Fruit fly (Drosophila melanogaster) whole organism, embryonic: Measurements from ENCODE around the gene teq.

Experiments used
- Abd-B ChIP-seq: fragments of 200-800 bp; sonication (Bioruptor generic); optimal IDR thresholded peaks from 2 replicates; lab custom pipeline; 2018; ENCODE audit warnings: missing biosample characterization, mild to moderate bottlenecking, missing genetic modification characterization, moderate library complexity
- Bgb ChIP-seq: fragments of 200-800 bp; sonication (Bioruptor generic); IDR thresholded peaks from 2 replicates; pipeline ENCODE4 v1.3.6; 2022; ENCODE audit warnings: missing biosample characterization, missing genetic modification characterization; ENCODE audit not compliant: partially characterized antibody
- BtbVII ChIP-seq: fragments of 200-800 bp; sonication (Bioruptor generic); optimal IDR thresholded peaks from 3 replicates; lab custom pipeline; 2017; ENCODE audit warnings: missing biosample characterization, mild to moderate bottlenecking, missing genetic modification characterization
- CG10274 ChIP-seq: fragments of 200-800 bp; sonication (Bioruptor generic); optimal IDR thresholded peaks from 3 replicates; lab custom pipeline; 2017; ENCODE audit warnings: missing biosample characterization, mild to moderate bottlenecking, missing genetic modification characterization
- CG10462 ChIP-seq: fragments of 200-800 bp; sonication (Bioruptor generic); optimal IDR thresholded peaks from 2 replicates; lab custom pipeline; 2016; ENCODE audit warnings: missing biosample characterization, missing genetic modification characterization
- CG12659 ChIP-seq: fragments of 200-800 bp; sonication (Bioruptor generic); optimal IDR thresholded peaks from 3 replicates; lab custom pipeline; 2017; ENCODE audit warnings: mild to moderate bottlenecking, missing biosample characterization, missing genetic modification reagents, missing genetic modification characterization
- CG14860 ChIP-seq: fragments of 200-800 bp; sonication (Bioruptor generic); IDR thresholded peaks from 3 replicates; pipeline ENCODE4 v1.3.6; 2022; ENCODE audit warnings: missing biosample characterization, missing genetic modification characterization; ENCODE audit not compliant: partially characterized antibody
- CG17359 ChIP-seq: fragments of 200-800 bp; sonication (Bioruptor generic); optimal IDR thresholded peaks from 3 replicates; lab custom pipeline; 2018; ENCODE audit warnings: missing biosample characterization, mild to moderate bottlenecking, missing genetic modification characterization, moderate library complexity
- CG17612 ChIP-seq: fragments of 200-800 bp; sonication (Bioruptor generic); IDR thresholded peaks from 2 replicates; pipeline ENCODE4 v1.3.6; 2022; ENCODE audit warnings: missing biosample characterization, missing genetic modification characterization
- CG17829 ChIP-seq: fragments of 200-800 bp; optimal IDR thresholded peaks from 2 replicates; lab custom pipeline; 2019; ENCODE audit warnings: missing biosample characterization, mild to moderate bottlenecking, missing genetic modification characterization, moderate library complexity
- CG18011 ChIP-seq: fragments of 200-800 bp; sonication (Bioruptor generic); optimal IDR thresholded peaks from 2 replicates; lab custom pipeline; 2017; ENCODE audit warnings: missing biosample characterization, missing genetic modification characterization, mild to moderate bottlenecking, moderate library complexity, missing genotype
- CG31224 ChIP-seq: fragments of 200-800 bp; sonication (Bioruptor generic); IDR thresholded peaks from 2 replicates; pipeline ENCODE4 v1.3.6; 2022; ENCODE audit warnings: missing biosample characterization, missing genetic modification characterization
- CG3838 ChIP-seq: fragments of 200-800 bp; sonication (Bioruptor generic); optimal IDR thresholded peaks from 3 replicates; lab custom pipeline; 2016; ENCODE audit warnings: missing biosample characterization, missing genetic modification characterization
- CG4707 ChIP-seq: fragments of 200-800 bp; sonication (Bioruptor generic); optimal IDR thresholded peaks from 2 replicates; lab custom pipeline; 2018; ENCODE audit warnings: missing biosample characterization, mild to moderate bottlenecking, missing genetic modification characterization, moderate library complexity
- CG7556 ChIP-seq: fragments of 200-800 bp; sonication (Bioruptor generic); optimal IDR thresholded peaks from 2 replicates; lab custom pipeline; 2017; ENCODE audit warnings: missing biosample characterization, mild to moderate bottlenecking, missing genetic modification characterization
- CTCF ChIP-seq: fragments of 200-800 bp; sonication (Bioruptor generic); optimal IDR thresholded peaks from 2 replicates; lab custom pipeline; 2017; ENCODE audit warnings: missing biosample characterization, mild to moderate bottlenecking, missing genetic modification characterization, moderate library complexity
- Doc2 ChIP-seq: fragments of 200-800 bp; sonication (Bioruptor generic); IDR thresholded peaks from 2 replicates; pipeline ENCODE4 v1.3.6; 2022; ENCODE audit warnings: missing biosample characterization, missing genetic modification characterization
- Drgx ChIP-seq: fragments of 200-800 bp; sonication (Bioruptor generic); IDR thresholded peaks from 2 replicates; pipeline ENCODE4 v1.3.6; 2022; ENCODE audit warnings: missing biosample characterization, missing genetic modification characterization
- Fer1 ChIP-seq: fragments of 200-800 bp; sonication (Bioruptor generic); optimal IDR thresholded peaks from 2 replicates; lab custom pipeline; 2017; ENCODE audit warnings: missing biosample characterization, mild to moderate bottlenecking, missing genetic modification characterization
- H15 ChIP-seq: fragments of 200-800 bp; sonication (Bioruptor generic); IDR thresholded peaks from 3 replicates; pipeline ENCODE4 v1.3.6; 2022; ENCODE audit warnings: missing biosample characterization, missing genetic modification characterization
- MBD-R2 ChIP-seq: fragments of 200-800 bp; sonication (Bioruptor generic); IDR thresholded peaks from 2 replicates; pipeline ENCODE4 v1.3.6; 2022; ENCODE audit warnings: missing biosample characterization, missing genetic modification characterization
- MTF-1 ChIP-seq: fragments of 200-800 bp; sonication (Bioruptor generic); optimal IDR thresholded peaks from 2 replicates; lab custom pipeline; 2018; ENCODE audit warnings: missing biosample characterization, mild to moderate bottlenecking, missing genetic modification characterization, borderline replicate concordance
- Ravus ChIP-seq: fragments of 200-800 bp; sonication (Bioruptor generic); IDR thresholded peaks from 2 replicates; pipeline ENCODE4 v1.3.6; 2022; ENCODE audit warnings: missing biosample characterization, missing genetic modification characterization
- Sox100B ChIP-seq: fragments of 200-800 bp; sonication (Bioruptor generic); optimal IDR thresholded peaks from 3 replicates; lab custom pipeline; 2018; ENCODE audit warnings: missing biosample characterization, mild to moderate bottlenecking, missing genetic modification characterization
- Usf ChIP-seq: fragments of 200-800 bp; sonication (Bioruptor generic); optimal IDR thresholded peaks from 2 replicates; lab custom pipeline; 2017; ENCODE audit warnings: missing genotype, missing biosample characterization, missing genetic modification characterization
- ato ChIP-seq: fragments of 200-800 bp; sonication (Bioruptor generic); IDR thresholded peaks from 2 replicates; pipeline ENCODE4 v1.3.6; 2022; ENCODE audit warnings: missing biosample characterization, missing genetic modification characterization; ENCODE audit not compliant: partially characterized antibody
- bbx ChIP-seq: fragments of 200-800 bp; sonication (Bioruptor generic); IDR thresholded peaks from 2 replicates; pipeline ENCODE4 v1.3.6; 2022; ENCODE audit warnings: missing biosample characterization, missing genetic modification characterization; ENCODE audit not compliant: partially characterized antibody
- chm ChIP-seq: fragments of 200-800 bp; sonication (Bioruptor generic); IDR thresholded peaks from 2 replicates; pipeline ENCODE4 v1.3.6; 2022; ENCODE audit warnings: missing biosample characterization, missing genetic modification characterization
- esg ChIP-seq: fragments of 200-800 bp; sonication (Bioruptor generic); conservative IDR thresholded peaks from 2 replicates; pipeline ENCODE4 v1.3.6; 2022; ENCODE audit warnings: missing biosample characterization, missing genetic modification characterization
- gt ChIP-seq: fragments of 200-800 bp; sonication (Bioruptor generic); IDR thresholded peaks from 2 replicates; pipeline ENCODE4 v1.3.6; 2022; ENCODE audit warnings: missing biosample characterization, missing genetic modification characterization
- hkb ChIP-seq, 2 experiments: fragments of 200-800 bp in 1 of 2; fragments of >200 bp in 1 of 2; sonication (Bioruptor generic) in 1 of 2; IDR thresholded peaks in 1 of 2; optimal IDR thresholded peaks in 1 of 2; 2 replicates each; pipeline versions ENCODE4 v1.3.6 to Lab custom; 2017 to 2022; ENCODE audit warnings: missing biosample characterization in 1 of 2, missing genetic modification characterization in 1 of 2
- hth ChIP-seq: fragments of >200 bp; optimal IDR thresholded peaks from 2 replicates; lab custom pipeline; 2017; ENCODE audit warnings: inconsistent platforms
- inv ChIP-seq: fragments of 200-800 bp; sonication (Bioruptor generic); IDR thresholded peaks from 2 replicates; pipeline ENCODE4 v1.3.6; 2022; ENCODE audit warnings: missing biosample characterization, missing genetic modification characterization; ENCODE audit not compliant: partially characterized antibody
- knrl ChIP-seq: fragments of 200-800 bp; sonication (Bioruptor generic); IDR thresholded peaks from 3 replicates; pipeline ENCODE4 v1.3.6; 2022; ENCODE audit warnings: missing biosample characterization, missing genetic modification characterization; ENCODE audit not compliant: partially characterized antibody
- mam ChIP-seq: fragments of 200-800 bp; sonication (Bioruptor generic); optimal IDR thresholded peaks from 3 replicates; lab custom pipeline; 2016; ENCODE audit warnings: missing biosample characterization, missing genetic modification characterization
- nom ChIP-seq: fragments of 200-800 bp; sonication (Bioruptor generic); optimal IDR thresholded peaks from 2 replicates; lab custom pipeline; 2017; ENCODE audit warnings: missing biosample characterization, missing genetic modification characterization, mild to moderate bottlenecking, moderate library complexity, missing genetic modification reagents
- oc ChIP-seq: fragments of 200-800 bp; sonication (Bioruptor generic); optimal IDR thresholded peaks from 2 replicates; lab custom pipeline; 2018; ENCODE audit warnings: missing biosample characterization, mild to moderate bottlenecking, missing genetic modification characterization, moderate library complexity
- phol ChIP-seq: fragments of 200-800 bp; sonication (Bioruptor generic); optimal IDR thresholded peaks from 3 replicates; lab custom pipeline; 2018; ENCODE audit warnings: missing biosample characterization, mild to moderate bottlenecking, missing genetic modification characterization, moderate library complexity
- pum ChIP-seq: fragments of 200-800 bp; sonication (Bioruptor generic); optimal IDR thresholded peaks from 2 replicates; lab custom pipeline; 2016; ENCODE audit warnings: missing biosample characterization, missing genetic modification characterization
- pzg ChIP-seq: fragments of 200-800 bp; sonication (Bioruptor generic); optimal IDR thresholded peaks from 3 replicates; lab custom pipeline; 2018; ENCODE audit warnings: missing biosample characterization, mild to moderate bottlenecking, missing genetic modification characterization, moderate library complexity
- ranshi ChIP-seq: fragments of 200-800 bp; sonication (Bioruptor generic); IDR thresholded peaks from 2 replicates; pipeline ENCODE4 v1.3.6; 2022; ENCODE audit warnings: missing biosample characterization, missing genetic modification characterization
- repo ChIP-seq: fragments of 200-800 bp; sonication (Bioruptor generic); optimal IDR thresholded peaks from 2 replicates; lab custom pipeline; 2016; ENCODE audit warnings: missing biosample characterization, missing genetic modification characterization
- sens-2 ChIP-seq: fragments of 200-800 bp; sonication (Bioruptor generic); IDR thresholded peaks from 2 replicates; pipeline ENCODE4 v1.3.6; 2022; ENCODE audit warnings: missing biosample characterization, missing genetic modification characterization
- slbo ChIP-seq: fragments of 200-800 bp; sonication (Bioruptor generic); IDR thresholded peaks from 2 replicates; pipeline ENCODE4 v1.3.6; 2022; ENCODE audit warnings: missing biosample characterization, missing genetic modification characterization
- sna ChIP-seq: fragments of 200-800 bp; sonication (Bioruptor generic); IDR thresholded peaks from 2 replicates; pipeline ENCODE4 v1.3.6; 2022; ENCODE audit warnings: missing biosample characterization, missing genetic modification characterization; ENCODE audit not compliant: partially characterized antibody
- sqz ChIP-seq: fragments of 200-800 bp; sonication (Bioruptor generic); optimal IDR thresholded peaks from 3 replicates; lab custom pipeline; 2018; ENCODE audit warnings: missing biosample characterization, mild to moderate bottlenecking, missing genetic modification characterization
- tap ChIP-seq: fragments of 200-800 bp; optimal IDR thresholded peaks from 3 replicates; lab custom pipeline; 2019; ENCODE audit warnings: missing biosample characterization, mild to moderate bottlenecking, missing genetic modification characterization, moderate library complexity
- ttk ChIP-seq: fragments of 200-800 bp; sonication (Bioruptor generic); IDR thresholded peaks from 2 replicates; pipeline ENCODE4 v2.1.2; 2022; ENCODE audit warnings: missing biosample characterization, missing genetic modification characterization
- unc-4 ChIP-seq: fragments of 200-800 bp; sonication (Bioruptor generic); IDR thresholded peaks from 2 replicates; pipeline ENCODE4 v1.3.6; 2022; ENCODE audit warnings: missing biosample characterization, missing genetic modification characterization; ENCODE audit not compliant: partially characterized antibody
- wdn ChIP-seq: fragments of 200-800 bp; sonication (Bioruptor generic); IDR thresholded peaks from 2 replicates; pipeline ENCODE4 v1.3.6; 2022; ENCODE audit warnings: missing biosample characterization, missing genetic modification characterization
- yki ChIP-seq: fragments of >200 bp; optimal IDR thresholded peaks from 3 replicates; lab custom pipeline; 2018

teq gene

dm6 chr3L:9028057-9028456, 46.4 kb upstream of the teq start (continued):
- no peak for TF ChIP-seq ato (GFP tag; lab: Robert Waterston, UW)
- TF ChIP-seq chm (GFP tag; lab: Robert Waterston, UW) = peak; percentile 64; the same call in 1 of the 2 replicates
- no peak for TF ChIP-seq pzg (GFP tag; lab: Kevin White, UChicago)
- TF ChIP-seq Sox100B (GFP tag; lab: Kevin White, UChicago) = peak; percentile 30
- no peak for TF ChIP-seq BtbVII
- TF ChIP-seq CG4707 (GFP tag; lab: Kevin White, UChicago) = no peak
- TF ChIP-seq CG31224 = no peak
- no peak for TF ChIP-seq CG14860
- TF ChIP-seq Ravus (GFP tag; lab: Robert Waterston, UW) = no peak
- no peak for TF ChIP-seq MTF-1 (GFP tag; lab: Kevin White, UChicago)
- no peak for TF ChIP-seq unc-4
- TF ChIP-seq sna (GFP tag; lab: Robert Waterston, UW) = no peak
- peak; percentile 59 for TF ChIP-seq phol (tag; lab: Kevin White, UChicago)
- no peak for TF ChIP-seq Bgb (GFP tag; lab: Robert Waterston, UW)
- TF ChIP-seq repo (GFP tag; lab: Kevin White, UChicago) = no peak
- TF ChIP-seq CG17612 = no peak
- TF ChIP-seq Usf = no peak
- TF ChIP-seq Drgx (GFP tag; lab: Robert Waterston, UW) = no peak
- TF ChIP-seq inv (GFP tag; lab: Robert Waterston, UW) = no peak
- TF ChIP-seq ttk (GFP tag; lab: Robert Waterston, UW) = no peak
- no peak for TF ChIP-seq bbx
- TF ChIP-seq Doc2 (GFP tag; lab: Robert Waterston, UW) = no peak
- no peak for TF ChIP-seq nom (GFP tag; lab: Kevin White, UChicago)
- TF ChIP-seq H15 = no peak
- TF ChIP-seq Fer1 (GFP tag; lab: Kevin White, UChicago) = no peak
- no peak for TF ChIP-seq CG12659
- peak; percentile 20 for TF ChIP-seq CG17359
- TF ChIP-seq CG17829 = peak; percentile 55
- no peak for TF ChIP-seq sqz (GFP tag; lab: Kevin White, UChicago)
- peak; percentile 33; the same call in 1 of the 2 replicates for TF ChIP-seq ranshi (GFP tag; lab: Robert Waterston, UW)
- no peak for TF ChIP-seq MBD-R2 (GFP tag; lab: Robert Waterston, UW)
- no peak for TF ChIP-seq CG18011 (GFP tag; lab: Kevin White, UChicago)
- TF ChIP-seq mam (GFP tag; lab: Kevin White, UChicago) = no peak
- TF ChIP-seq sens-2 (GFP tag; lab: Robert Waterston, UW) = no peak
- TF ChIP-seq gt (GFP tag; lab: Robert Waterston, UW) = no peak
- TF ChIP-seq CTCF (GFP tag; lab: Kevin White, UChicago) = no peak
- no peak for TF ChIP-seq oc
- no peak for TF ChIP-seq hth (lab: Kevin White, UChicago)
- peak; percentile 31; the same call in 1 of the 2 replicates for TF ChIP-seq esg
- TF ChIP-seq CG3838 = no peak
- TF ChIP-seq hkb (optimal IDR thresholded peaks at IDR 0.05; lab: Kevin White, UChicago) = no peak
- peak; percentile 50; the same call in 1 of the 2 replicates for TF ChIP-seq hkb (GFP tag; IDR thresholded peaks at IDR 0.05; lab: Robert Waterston, UW)
- TF ChIP-seq Abd-B (GFP tag; lab: Kevin White, UChicago) = peak; percentile 34
- TF ChIP-seq knrl = no peak
- TF ChIP-seq slbo = no peak
- no peak for TF ChIP-seq CG10462
- no peak for TF ChIP-seq wdn
- no peak for TF ChIP-seq CG10274
- peak; percentile 39 for TF ChIP-seq pum (GFP tag; lab: Kevin White, UChicago)
- TF ChIP-seq tap (tag; lab: Kevin White, UChicago) = no peak
- no peak for TF ChIP-seq yki
- TF ChIP-seq CG7556 (GFP tag; lab: Kevin White, UChicago) = peak; percentile 20
